Fruit fly (Drosophila melanogaster): ENCODE data around the gene Fer1.
A peak's percentile ranks its signal among the peaks of the same experiment; 100 is the strongest.

DNA sequence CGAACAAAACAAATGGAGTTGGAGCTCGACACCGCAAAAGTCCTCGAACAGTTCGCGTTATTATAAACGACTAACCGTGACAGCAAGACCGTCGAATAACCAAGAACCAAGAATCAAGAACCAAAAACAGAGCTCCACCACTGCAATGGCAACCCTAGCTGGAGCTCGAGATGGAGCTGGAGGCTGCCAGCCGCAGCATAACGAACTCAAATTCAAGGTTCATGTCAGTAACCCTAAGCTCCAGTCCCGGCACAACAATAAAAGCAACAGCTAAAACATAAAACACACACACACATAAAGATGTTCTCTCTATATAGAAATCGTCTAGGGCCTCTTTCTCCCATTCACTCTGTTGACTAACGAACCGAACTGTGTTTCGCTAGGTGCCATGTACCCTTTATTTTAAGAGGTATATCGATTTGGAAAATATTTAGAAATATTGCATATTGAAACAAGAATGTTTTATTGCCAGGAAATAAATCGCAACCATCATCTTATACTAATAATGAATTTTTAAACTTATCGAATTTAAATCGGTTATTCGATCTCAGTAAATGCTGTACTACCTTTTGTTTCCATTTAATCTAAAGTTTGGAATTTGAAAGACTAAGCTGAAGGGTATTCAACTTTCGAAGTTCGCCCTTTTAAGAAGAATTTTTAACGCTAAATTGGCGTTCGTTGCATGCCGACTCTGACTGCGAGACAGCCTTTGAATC, 35.5 kb downstream of the Fer1 start:
- TF ChIP-seq psq (GFP tag; optimal IDR thresholded peaks at IDR 0.05) (peak; percentile 10), Jra (GFP tag; optimal IDR thresholded peaks at IDR 0.05) (no peak), Myc (optimal IDR thresholded peaks at IDR 0.05) (no peak), Hr83 (GFP tag; optimal IDR thresholded peaks at IDR 0.05; ENCODE audit: poor library complexity, severe bottlenecking) (no peak), pan (optimal IDR thresholded peaks at IDR 0.05) (no peak), h (GFP tag; optimal IDR thresholded peaks at IDR 0.05) (peak; percentile 41), usp (GFP tag; optimal IDR thresholded peaks at IDR 0.05) (no peak), fru (GFP tag; optimal IDR thresholded peaks at IDR 0.05) (peak; percentile 47)
